Worm (Caenorhabditis elegans) whole organism, young adult: Measurements from ENCODE around the gene Y39B6A.29.

Source experiments
- C06A6.2 ChIP-seq: fragments of 200-800 bp; sonication (Bioruptor generic); conservative IDR thresholded peaks from 2 replicates; pipeline ENCODE4 v1.3.6; 2022; ENCODE audit warnings: missing genetic modification characterization, missing compliant biosample characterization
- C17E4.6 ChIP-seq: fragments of 200-800 bp; sonication (Bioruptor generic); IDR thresholded peaks from 2 replicates; pipeline ENCODE4 v1.3.6; 2022; ENCODE audit warnings: missing genetic modification reagents, missing genetic modification characterization, missing compliant biosample characterization
- F23B12.7 ChIP-seq: sonication (generic microtip); optimal IDR thresholded peaks from 2 replicates; lab custom pipeline; 2017; ENCODE audit warnings: missing genetic modification characterization, mild to moderate bottlenecking, missing compliant biosample characterization, antibody characterized with exemption, moderate library complexity; ENCODE audit not compliant: insufficient read depth
- F33H1.4 ChIP-seq: fragments of 200-800 bp; sonication (Bioruptor generic); IDR thresholded peaks from 2 replicates; pipeline ENCODE4 v1.3.6; 2022; ENCODE audit warnings: missing genetic modification reagents, missing genetic modification characterization, missing compliant biosample characterization
- F37B4.10 ChIP-seq: fragments of 200-800 bp; sonication (Bioruptor generic); IDR thresholded peaks from 2 replicates; pipeline ENCODE4 v1.3.6; 2022; ENCODE audit warnings: missing genetic modification characterization, missing compliant biosample characterization
- F39B2.1 ChIP-seq: fragments of 200-800 bp; sonication (Bioruptor generic); IDR thresholded peaks from 2 replicates; pipeline ENCODE4 v1.3.6; 2022; ENCODE audit warnings: missing genetic modification reagents, missing genetic modification characterization, missing compliant biosample characterization
- T07F8.4 ChIP-seq: sonication (generic microtip); optimal IDR thresholded peaks from 2 replicates; lab custom pipeline; 2016; ENCODE audit warnings: mild to moderate bottlenecking, missing genetic modification characterization, moderate library complexity, missing compliant biosample characterization
- Y56A3A.18 ChIP-seq: fragments of 200-800 bp; sonication (Bioruptor generic); IDR thresholded peaks from 2 replicates; pipeline ENCODE4 v1.3.6; 2022; ENCODE audit warnings: missing genetic modification reagents, missing genetic modification characterization, missing compliant biosample characterization
- Y67H2A.10 ChIP-seq: fragments of 200-800 bp; sonication (Bioruptor generic); conservative IDR thresholded peaks from 2 replicates; pipeline ENCODE4 v1.3.6; 2022; ENCODE audit warnings: missing genetic modification reagents, missing genetic modification characterization, missing compliant biosample characterization
- Y79H2A.3 ChIP-seq: fragments of 200-800 bp; sonication (Bioruptor generic); conservative IDR thresholded peaks from 2 replicates; pipeline ENCODE4 v1.3.6; 2022; ENCODE audit warnings: missing genetic modification reagents, missing genetic modification characterization, missing compliant biosample characterization
- Y95B8A.8 ChIP-seq: fragments of 200-800 bp; sonication (Bioruptor generic); IDR thresholded peaks from 2 replicates; pipeline ENCODE4 v1.3.6; 2022; ENCODE audit warnings: missing genetic modification reagents, missing genetic modification characterization, missing compliant biosample characterization
- akir-1 ChIP-seq: fragments of 200-800 bp; sonication (Bioruptor generic); optimal IDR thresholded peaks from 2 replicates; lab custom pipeline; 2018; ENCODE audit warnings: mild to moderate bottlenecking, missing genetic modification characterization, moderate library complexity, missing compliant biosample characterization
- aptf-3 ChIP-seq: fragments of 200-800 bp; sonication (Bioruptor generic); IDR thresholded peaks from 2 replicates; pipeline ENCODE4 v1.3.6; 2022; ENCODE audit warnings: missing genetic modification characterization, missing compliant biosample characterization
- athp-1 ChIP-seq: sonication (generic microtip); optimal IDR thresholded peaks from 2 replicates; lab custom pipeline; 2017; ENCODE audit warnings: mild to moderate bottlenecking, missing genetic modification characterization, missing compliant biosample characterization
- attf-6 ChIP-seq: fragments of 200-800 bp; sonication (Bioruptor generic); IDR thresholded peaks from 2 replicates; pipeline ENCODE4 v1.3.6; 2022; ENCODE audit warnings: missing genetic modification reagents, missing genetic modification characterization, missing compliant biosample characterization
- bed-2 ChIP-seq: fragments of 200-800 bp; sonication (Bioruptor generic); IDR thresholded peaks from 2 replicates; pipeline ENCODE4 v1.3.6; 2022; ENCODE audit warnings: missing genetic modification reagents, missing genetic modification characterization, missing compliant biosample characterization
- ccch-3 ChIP-seq: fragments of 200-800 bp; sonication (Bioruptor generic); optimal IDR thresholded peaks from 2 replicates; lab custom pipeline; 2018; ENCODE audit warnings: mild to moderate bottlenecking, missing genetic modification characterization, missing compliant biosample characterization
- ceh-58 ChIP-seq: fragments of 200-800 bp; sonication (Bioruptor generic); IDR thresholded peaks from 2 replicates; pipeline ENCODE4 v1.3.6; 2022; ENCODE audit warnings: missing genetic modification characterization, missing compliant biosample characterization
- chd-7 ChIP-seq: sonication (generic microtip); optimal IDR thresholded peaks from 2 replicates; lab custom pipeline; 2016; ENCODE audit warnings: mild to moderate bottlenecking, missing genetic modification characterization, moderate library complexity, missing compliant biosample characterization
- dox-1 ChIP-seq: fragments of 200-800 bp; sonication (Bioruptor generic); IDR thresholded peaks from 2 replicates; pipeline ENCODE4 v1.3.6; 2022; ENCODE audit warnings: missing genetic modification reagents, missing genetic modification characterization, missing compliant biosample characterization
- gei-17 ChIP-seq: fragments of 200-800 bp; sonication (Bioruptor generic); optimal IDR thresholded peaks from 2 replicates; lab custom pipeline; 2018; ENCODE audit warnings: mild to moderate bottlenecking, missing genetic modification characterization, missing compliant biosample characterization
- hlh-26 ChIP-seq: fragments of 200-800 bp; sonication (Bioruptor generic); conservative IDR thresholded peaks from 2 replicates; pipeline ENCODE4 v1.3.6; 2022; ENCODE audit warnings: missing genetic modification reagents, missing genetic modification characterization, missing compliant biosample characterization
- hrde-1 ChIP-seq: sonication (generic microtip); optimal IDR thresholded peaks from 2 replicates; lab custom pipeline; 2016; ENCODE audit warnings: missing genetic modification characterization, mild to moderate bottlenecking, missing compliant biosample characterization, moderate library complexity, missing genotype, missing genetic modification reagents, borderline replicate concordance
- hsf-1 ChIP-seq: fragments of 200-800 bp; sonication (Bioruptor generic); IDR thresholded peaks from 2 replicates; pipeline ENCODE4 v1.3.6; 2022; ENCODE audit warnings: missing genetic modification reagents, missing genetic modification characterization, missing compliant biosample characterization
- lag-1 ChIP-seq: fragments of 200-800 bp; sonication (Bioruptor generic); IDR thresholded peaks from 2 replicates; pipeline ENCODE4 v1.3.6; 2022; ENCODE audit warnings: missing genetic modification reagents, missing genetic modification characterization, missing compliant biosample characterization
- lin-35 ChIP-seq, 3 experiments: fragments of 150-350 bp in 2 of 3; sonication (generic microtip) in 1 of 3; optimal IDR thresholded peaks; 2 replicates each; lab custom pipeline; 2014 to 2018; ENCODE audit warnings: missing biosample characterization in 3 of 3, missing genetic modification characterization in 3 of 3, missing genetic modification reagents in 3 of 3
- lsl-1 ChIP-seq: fragments of 200-800 bp; sonication (Bioruptor generic); optimal IDR thresholded peaks from 2 replicates; lab custom pipeline; 2018; ENCODE audit warnings: mild to moderate bottlenecking, missing genetic modification characterization, moderate library complexity, missing compliant biosample characterization
- madf-10 ChIP-seq: sonication (generic microtip); optimal IDR thresholded peaks from 2 replicates; lab custom pipeline; 2016; ENCODE audit warnings: mild to moderate bottlenecking, missing genetic modification characterization, missing compliant biosample characterization
- mel-28 ChIP-seq: sonication (generic microtip); optimal IDR thresholded peaks from 2 replicates; lab custom pipeline; 2016; ENCODE audit warnings: borderline replicate concordance, mild to moderate bottlenecking, missing genetic modification characterization, missing compliant biosample characterization
- nhr-179 ChIP-seq: sonication (generic microtip); optimal IDR thresholded peaks from 2 replicates; lab custom pipeline; 2016; ENCODE audit warnings: mild to moderate bottlenecking, missing genetic modification characterization, missing compliant biosample characterization
- snpc-1.3 ChIP-seq: sonication (generic microtip); optimal IDR thresholded peaks from 2 replicates; lab custom pipeline; 2017; ENCODE audit warnings: missing genetic modification characterization, mild to moderate bottlenecking, missing compliant biosample characterization, antibody characterized with exemption, moderate library complexity, missing genotype, missing genetic modification reagents; ENCODE audit not compliant: insufficient read depth
- snpc-4 ChIP-seq, 5 experiments: fragments of 150-350 bp in 1 of 5; sonication (generic microtip) in 4 of 5; optimal IDR thresholded peaks; 2 replicates each; lab custom pipeline; 2014 to 2018; ENCODE audit warnings: missing genetic modification characterization in 5 of 5, missing biosample characterization in 3 of 5, antibody characterized with exemption in 2 of 5, mild to moderate bottlenecking in 2 of 5, missing compliant biosample characterization in 2 of 5, missing genotype in 2 of 5, moderate library complexity in 2 of 5, missing genetic modification reagents in 1 of 5
- tbp1 ChIP-seq: fragments of 200-800 bp; sonication (Bioruptor generic); optimal IDR thresholded peaks from 2 replicates; lab custom pipeline; 2018; ENCODE audit warnings: mild to moderate bottlenecking, missing genetic modification characterization, missing compliant biosample characterization
- tbx-9 ChIP-seq: sonication (generic microtip); optimal IDR thresholded peaks from 2 replicates; lab custom pipeline; 2016; ENCODE audit warnings: borderline replicate concordance, missing genetic modification characterization, inconsistent platforms, missing compliant biosample characterization
- tlf-1 ChIP-seq: fragments of 200-800 bp; sonication (Bioruptor generic); optimal IDR thresholded peaks from 2 replicates; lab custom pipeline; 2018; ENCODE audit warnings: mild to moderate bottlenecking, missing genetic modification characterization, missing compliant biosample characterization
- zfh-2 ChIP-seq: fragments of 200-800 bp; sonication (Bioruptor generic); conservative IDR thresholded peaks from 2 replicates; pipeline ENCODE4 v1.3.6; 2022; ENCODE audit warnings: missing genetic modification reagents, missing genetic modification characterization, missing compliant biosample characterization
- ztf-26 ChIP-seq: sonication (generic microtip); optimal IDR thresholded peaks from 2 replicates; lab custom pipeline; 2017; ENCODE audit warnings: missing genetic modification characterization, missing compliant biosample characterization
- ztf-28 ChIP-seq: fragments of 200-800 bp; sonication (Bioruptor generic); IDR thresholded peaks from 2 replicates; pipeline ENCODE4 v1.3.6; 2022; ENCODE audit warnings: missing genetic modification reagents, missing genetic modification characterization, missing compliant biosample characterization

Gene Y39B6A.29

ce11 chrV:19001016-19001415, 23.6 kb downstream of the Y39B6A.29 start, which contains the start of gene Y39B6A.34 (continued):
- TF ChIP-seq Y67H2A.10 = no peak
- no peak for TF ChIP-seq nhr-179 (tag; lab: Kevin White, UChicago)
- no peak for TF ChIP-seq hlh-26 (GFP tag; lab: Robert Waterston, UW)
- no peak for TF ChIP-seq F33H1.4
- TF ChIP-seq ceh-58 (GFP tag; lab: Robert Waterston, UW) = no peak
- no peak for TF ChIP-seq snpc-4 (GFP tag; optimal IDR thresholded peaks at IDR 0.05; lab: Kevin White, UChicago)
- no peak for TF ChIP-seq snpc-4 (tag; optimal IDR thresholded peaks at IDR 0.05; lab: Kevin White, UChicago)
- no peak for TF ChIP-seq chd-7 (tag; lab: Kevin White, UChicago)
- no peak for TF ChIP-seq Y79H2A.3 (GFP tag; lab: Robert Waterston, UW)
- no peak for TF ChIP-seq ztf-28 (GFP tag; lab: Robert Waterston, UW)
- no peak for TF ChIP-seq madf-10 (tag; lab: Kevin White, UChicago)
- 0 out of 2 replicates have a peak, but pooled peaks have one; percentile 19 for TF ChIP-seq zfh-2
- no peak for TF ChIP-seq T07F8.4 (tag; lab: Kevin White, UChicago)
- TF ChIP-seq F39B2.1 (GFP tag; lab: Robert Waterston, UW) = no peak
- no peak for TF ChIP-seq Y56A3A.18 (GFP tag; lab: Robert Waterston, UW)
- TF ChIP-seq tbx-9 = no peak
- TF ChIP-seq lag-1 (GFP tag; lab: Robert Waterston, UW) = no peak
- no peak for TF ChIP-seq hsf-1 (GFP tag; lab: Robert Waterston, UW)
- no peak for TF ChIP-seq athp-1 (tag; lab: Kevin White, UChicago)
- TF ChIP-seq, all 124 proteins: peak for 14

ce11 chrV:19000542-19000941, 24.0 kb downstream of the Y39B6A.29 start:
- TF ChIP-seq lin-35 (GFP tag; optimal IDR thresholded peaks at IDR 0.05; lab: Kevin White, UChicago) (no peak), F23B12.7 (tag; lab: Kevin White, UChicago) (no peak), bed-2 (GFP tag; lab: Robert Waterston, UW) (no peak), snpc-1.3 (tag; lab: Kevin White, UChicago) (no peak), gei-17 (GFP tag; lab: Kevin White, UChicago) (no peak), akir-1 (GFP tag; lab: Kevin White, UChicago) (no peak), lsl-1 (GFP tag; lab: Kevin White, UChicago) (no peak), mel-28 (tag; lab: Kevin White, UChicago) (no peak), tbp1 (GFP tag; lab: Kevin White, UChicago) (no peak), Y56A3A.18 (GFP tag; lab: Robert Waterston, UW) (no peak), ccch-3 (GFP tag; lab: Kevin White, UChicago) (no peak), attf-6 (GFP tag; lab: Robert Waterston, UW) (no peak)

ce11 chrV:18998045-18998444, 26.5 kb downstream of the Y39B6A.29 start, which contains the start of gene tgt-2:
Gene tgt-2, plus strand, starts transcription at chrV:18998345.
- TF ChIP-seq Y95B8A.8 (GFP tag; lab: Robert Waterston, UW) (no peak), tlf-1 (GFP tag; lab: Kevin White, UChicago) (no peak), C06A6.2 (GFP tag; lab: Robert Waterston, UW) (no peak), dox-1 (GFP tag; lab: Robert Waterston, UW) (no peak), ztf-26 (no peak), hrde-1 (tag; lab: Kevin White, UChicago) (no peak), F39B2.1 (GFP tag; lab: Robert Waterston, UW) (no peak), F37B4.10 (GFP tag; lab: Robert Waterston, UW) (no peak), F23B12.7 (tag; lab: Kevin White, UChicago) (no peak), aptf-3 (GFP tag; lab: Robert Waterston, UW) (no peak), C17E4.6 (GFP tag; lab: Robert Waterston, UW) (no peak)
